Fruit fly (Drosophila melanogaster) Kc167 (cell line): ENCODE measurements around the gene rdog.

Source experiments
- Myc ChIP-seq: fragments of >200 bp; optimal IDR thresholded peaks from 2 replicates; lab custom pipeline; 2017; ENCODE audit warnings: missing external identifiers
- Sin3A ChIP-seq: fragments of >200 bp; optimal IDR thresholded peaks from 2 replicates; lab custom pipeline; 2018; ENCODE audit warnings: missing external identifiers
- h ChIP-seq: fragments of >200 bp; optimal IDR thresholded peaks from 3 replicates; lab custom pipeline; 2018; ENCODE audit warnings: missing external identifiers
- insv ChIP-seq: fragments of >200 bp; optimal IDR thresholded peaks from 3 replicates; lab custom pipeline; 2018; ENCODE audit warnings: missing external identifiers
- psq ChIP-seq: fragments of >200 bp; optimal IDR thresholded peaks from 2 replicates; lab custom pipeline; 2017; ENCODE audit warnings: missing external identifiers
- ttk ChIP-seq: sonication (Bioruptor generic); optimal IDR thresholded peaks from 2 replicates; lab custom pipeline; 2017; ENCODE audit warnings: missing external identifiers

The rdog gene

dm6 chr3R:29139767-29140755 lies 17.9 kb upstream of the rdog start:
- no peak for TF ChIP-seq h (lab: Kevin White, UChicago)
- TF ChIP-seq Sin3A (lab: Kevin White, UChicago) = no peak
- no peak for TF ChIP-seq insv (lab: Kevin White, UChicago)
- TF ChIP-seq Myc (lab: Kevin White, UChicago) = no peak

dm6 chr3R:29146710-29147109 lies 11.2 kb upstream of the rdog start, which contains the start of gene CG14511:
Gene CG14511, minus strand, starts transcription at chr3R:29146893.
- TF ChIP-seq ttk = no peak

DNA sequence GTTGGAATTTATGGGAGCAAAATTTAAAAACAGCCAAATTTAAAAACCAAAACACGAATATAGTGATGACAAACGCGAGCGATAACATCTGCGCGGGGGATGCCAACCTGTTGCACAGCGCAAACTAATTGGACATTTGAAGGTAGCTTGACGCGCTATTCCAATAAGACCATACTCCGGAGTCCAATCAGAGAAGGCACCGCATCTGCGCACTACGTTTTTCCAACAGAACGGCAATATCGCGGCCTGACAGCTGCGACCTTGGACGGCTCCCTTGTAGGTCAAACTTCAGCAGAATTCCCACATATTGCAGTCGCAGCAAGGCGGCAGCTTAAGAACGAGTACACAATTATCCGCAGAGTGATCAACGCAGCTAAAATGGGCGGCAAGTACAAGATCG lies 9.8 kb upstream of the rdog start, which contains the start of the genes CG11882 and Pglym78:
TSS of gene CG11882 (minus strand) at position 101 of the 400 bp plus-strand sequence.
TSS of gene Pglym78 (plus strand) at position 177 of the 400 bp plus-strand sequence.
- TF ChIP-seq ttk (no peak), insv (lab: Kevin White, UChicago) (peak; percentile 96), h (lab: Kevin White, UChicago) (no peak), psq (lab: Kevin White, UChicago) (no peak), Sin3A (lab: Kevin White, UChicago) (no peak), Myc (lab: Kevin White, UChicago) (no peak)

DNA sequence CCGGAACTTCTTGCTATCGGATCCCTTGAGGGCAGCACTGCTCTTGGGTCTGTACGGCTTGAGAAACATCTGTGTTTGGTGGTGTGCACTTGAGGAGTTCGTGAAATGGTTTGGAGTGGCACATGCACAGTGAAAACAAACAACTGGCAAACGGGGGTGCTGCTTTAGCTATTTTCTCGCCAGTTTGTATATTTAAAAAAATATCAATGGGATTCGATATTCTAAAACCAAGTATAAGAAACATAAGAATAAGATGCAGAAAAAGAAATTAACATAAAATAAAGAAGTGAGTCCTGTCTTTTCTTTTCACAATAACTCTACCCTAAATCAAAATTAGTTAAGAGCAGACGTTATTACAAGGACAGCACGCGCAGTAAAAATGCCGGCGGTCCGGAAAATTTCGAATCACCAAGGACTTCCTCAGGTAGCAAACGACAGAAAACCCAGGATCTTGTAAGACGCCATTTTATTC lies 6.3 kb upstream of the rdog start, which contains the start of gene eIF2D:
TSS of gene eIF2D (minus strand) at position 174 of the 472 bp plus-strand sequence.
- TF ChIP-seq insv (lab: Kevin White, UChicago) (no peak), h (lab: Kevin White, UChicago) (no peak), psq (lab: Kevin White, UChicago) (no peak), Myc (lab: Kevin White, UChicago) (no peak), ttk (no peak), Sin3A (lab: Kevin White, UChicago) (no peak)

DNA sequence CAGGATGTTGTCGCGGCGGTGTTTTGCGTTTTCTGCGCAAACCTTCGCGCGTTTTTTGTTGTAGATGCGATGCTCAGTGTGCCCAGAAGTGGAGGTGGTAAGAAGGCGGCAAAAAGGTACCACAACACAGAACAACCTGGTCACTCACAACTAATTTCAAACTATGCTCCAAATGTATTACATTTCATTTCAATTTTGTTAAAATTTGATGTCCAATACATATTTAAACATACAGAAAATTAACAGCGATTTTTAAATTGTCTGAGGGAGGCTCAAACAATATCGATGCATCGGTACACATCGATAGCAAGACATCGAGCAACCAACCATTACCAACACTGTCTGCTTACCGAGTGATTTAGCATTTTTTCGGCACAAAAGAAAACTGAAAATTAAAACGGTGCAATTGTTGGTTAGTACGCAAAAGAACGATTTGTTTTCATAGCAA lies 4.7 kb upstream of the rdog start, which contains the start of the genes Slbp and Rpn2:
TSS of gene Slbp (minus strand) at position 70 of the 448 bp plus-strand sequence.
TSS of gene Rpn2 (plus strand) at position 328 of the 448 bp plus-strand sequence.
- TF ChIP-seq Sin3A (lab: Kevin White, UChicago) (no peak), Myc (lab: Kevin White, UChicago) (no peak), insv (lab: Kevin White, UChicago) (no peak), ttk (no peak)

DNA sequence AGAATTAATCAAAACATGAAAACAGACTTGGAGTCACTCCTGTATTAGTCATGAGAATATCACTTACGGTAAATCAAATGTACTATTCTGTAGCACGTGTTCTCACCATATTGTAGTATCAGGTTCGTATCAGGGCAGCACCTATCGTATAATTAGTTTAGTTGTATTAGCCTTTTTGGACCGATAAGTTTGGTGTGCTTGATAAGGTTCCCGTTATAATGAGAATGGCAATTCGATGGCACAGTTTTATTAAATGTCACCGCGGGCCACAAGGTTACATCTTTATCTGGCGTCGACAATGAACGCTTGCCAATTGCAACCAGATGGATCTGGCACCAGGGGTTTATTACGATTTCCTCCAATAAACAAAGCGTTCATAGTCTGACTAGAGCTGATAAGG lies 799 bp downstream of the rdog start:
- TF ChIP-seq psq (lab: Kevin White, UChicago) (no peak), insv (lab: Kevin White, UChicago) (no peak), h (lab: Kevin White, UChicago) (no peak), ttk (no peak), Sin3A (lab: Kevin White, UChicago) (no peak), Myc (lab: Kevin White, UChicago) (no peak)

DNA sequence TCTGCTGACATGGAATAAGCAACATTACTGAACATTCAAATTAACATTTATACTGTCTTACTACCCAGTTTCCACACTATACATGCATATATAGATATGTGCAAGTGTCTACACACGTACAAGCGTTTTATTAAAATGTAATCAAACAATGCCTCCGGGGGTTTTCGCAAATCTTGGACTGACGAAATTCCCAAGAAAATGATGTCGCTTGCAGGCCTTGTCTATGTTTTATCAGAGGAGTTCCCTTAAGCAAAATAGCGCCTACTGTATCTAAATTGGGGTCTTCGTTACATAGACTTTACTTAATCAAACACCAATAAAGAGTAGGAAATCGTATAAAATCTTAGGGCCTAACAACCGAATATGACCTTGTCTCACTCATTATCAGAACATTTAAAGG lies 1.7 kb downstream of the rdog start:
- no peak for TF ChIP-seq Myc (lab: Kevin White, UChicago)
- TF ChIP-seq Sin3A (lab: Kevin White, UChicago) = no peak
- no peak for TF ChIP-seq ttk
- TF ChIP-seq h (lab: Kevin White, UChicago) = no peak
- no peak for TF ChIP-seq psq (lab: Kevin White, UChicago)
- no peak for TF ChIP-seq insv (lab: Kevin White, UChicago)

dm6 chr3R:29164930-29165693 lies 7.2 kb downstream of the rdog start, which contains the start of gene CG11898:
Gene CG11898, plus strand, starts transcription at chr3R:29165643.
- TF ChIP-seq insv (lab: Kevin White, UChicago) (no peak), ttk (no peak), psq (lab: Kevin White, UChicago) (no peak), h (lab: Kevin White, UChicago) (no peak)

DNA sequence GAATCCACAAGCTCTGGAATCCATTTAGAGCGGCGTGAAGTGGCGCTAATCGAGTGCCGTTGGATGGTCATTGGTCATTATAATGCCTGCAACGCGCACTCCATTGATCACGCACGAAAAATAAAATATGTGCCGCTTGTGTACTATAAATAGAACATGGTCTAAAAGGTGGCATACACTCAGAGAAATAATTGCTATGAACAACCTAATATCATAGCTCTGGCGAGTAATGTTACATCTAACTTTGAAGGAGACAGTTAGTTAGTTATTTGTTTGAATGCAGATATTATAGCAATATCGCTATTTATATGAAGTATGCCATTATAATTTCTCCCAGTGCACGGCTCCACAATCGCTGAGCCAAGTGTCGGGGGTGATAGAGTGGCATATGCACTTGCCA lies 33.1 kb downstream of the rdog start:
- TF ChIP-seq Myc (lab: Kevin White, UChicago) = no peak
- no peak for TF ChIP-seq h (lab: Kevin White, UChicago)
- no peak for TF ChIP-seq psq (lab: Kevin White, UChicago)
- no peak for TF ChIP-seq insv (lab: Kevin White, UChicago)
- no peak for TF ChIP-seq ttk
- no peak for TF ChIP-seq Sin3A (lab: Kevin White, UChicago)

DNA sequence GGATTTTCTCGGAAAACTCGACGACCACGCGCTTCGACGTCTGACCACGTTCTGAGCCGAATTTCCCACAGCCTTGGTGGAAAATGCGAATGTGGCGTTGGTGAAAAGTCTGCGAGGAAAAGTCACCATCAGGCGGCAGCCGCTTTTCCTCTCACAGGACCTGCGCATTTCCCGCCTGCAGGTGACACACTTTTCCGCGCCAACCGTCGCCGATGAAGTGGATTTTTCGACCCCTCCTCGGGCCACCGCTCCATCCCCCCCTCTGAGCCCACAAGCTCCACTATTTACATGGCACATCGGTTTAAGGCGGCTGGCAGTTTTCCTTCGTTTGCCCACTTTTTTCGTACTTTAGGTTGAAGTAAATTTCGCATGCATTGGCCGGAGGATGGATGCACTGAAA lies 37.0 kb downstream of the rdog start, which contains the start of gene jus:
TSS of gene jus (minus strand) at position 38 of the 400 bp plus-strand sequence.
- TF ChIP-seq h (lab: Kevin White, UChicago) = no peak
- no peak for TF ChIP-seq insv (lab: Kevin White, UChicago)
- TF ChIP-seq Sin3A (lab: Kevin White, UChicago) = no peak
- no peak for TF ChIP-seq Myc (lab: Kevin White, UChicago)
- TF ChIP-seq psq (lab: Kevin White, UChicago) = no peak
- TF ChIP-seq ttk = no peak

dm6 chr3R:29196967-29197611 lies 39.2 kb downstream of the rdog start, which contains the start of gene CG14515:
Gene CG14515, plus strand, starts transcription at chr3R:29197556.
- TF ChIP-seq insv (lab: Kevin White, UChicago) (no peak), ttk (no peak), psq (lab: Kevin White, UChicago) (no peak), h (lab: Kevin White, UChicago) (no peak), Myc (lab: Kevin White, UChicago) (no peak), Sin3A (lab: Kevin White, UChicago) (no peak)
